4 fruit fly cellular contexts compared by ENCODE assay signal in the genomic region with DNA sequence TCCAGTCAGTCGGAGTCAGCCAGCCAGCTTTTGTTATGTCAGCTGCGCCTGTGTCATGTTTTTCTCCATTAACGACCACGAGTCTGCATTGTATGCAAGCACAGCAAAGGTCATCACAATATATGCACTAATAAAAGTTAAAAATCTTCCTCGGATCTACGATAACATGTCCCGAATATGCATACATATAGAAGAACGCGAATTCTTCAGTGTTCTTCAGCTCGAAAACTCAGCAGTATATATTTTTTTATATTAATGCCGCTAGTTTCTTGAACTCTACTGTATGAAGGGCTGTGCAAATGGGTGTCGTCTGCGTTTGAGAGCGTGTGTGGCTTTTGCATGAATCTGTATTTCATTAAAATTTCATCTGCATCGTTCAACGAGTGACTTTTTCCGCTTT.
TF ChIP-seq lines count a peak whose summit lies in the region.

No protein-coding gene starts in this region.

- TF ChIP-seq CTCF in whole organism, embryonic (GFP tag; optimal IDR thresholded peaks at IDR 0.05; lab: Kevin White, UChicago), result no peak

TF ChIP-seq in whole organism, embryonic, 481 proteins besides CTCF, POLR2A, EP300 and RAD21:
- TF ChIP-seq sob (GFP tag; IDR thresholded peaks at IDR 0.05; lab: Robert Waterston, UW), result no peak
- no peak for TF ChIP-seq CG7963 (GFP tag; IDR thresholded peaks at IDR 0.05; lab: Robert Waterston, UW; ENCODE audit: partially characterized antibody)
- 0 out of 2 replicates have a peak, but pooled peaks have one; percentile 15 for TF ChIP-seq ttk (GFP tag; IDR thresholded peaks at IDR 0.05; lab: Robert Waterston, UW)
- no peak for TF ChIP-seq CG12155 (GFP tag; optimal IDR thresholded peaks at IDR 0.05; lab: Kevin White, UChicago)

TF ChIP-seq in whole organism, prepupa, 60 proteins besides CTCF, POLR2A, EP300 and RAD21 (continues in another document):
- TF ChIP-seq fd59A (GFP tag; optimal IDR thresholded peaks at IDR 0.05; lab: Kevin White, UChicago), result peak; percentile 16
- peak; percentile 27 for TF ChIP-seq CG10669 (GFP tag; optimal IDR thresholded peaks at IDR 0.05; lab: Kevin White, UChicago)
- peak; percentile 61; the same call in 1 of the 3 replicates for TF ChIP-seq CG6163 (GFP tag; IDR thresholded peaks at IDR 0.05; lab: Robert Waterston, UW)
- peak; percentile 54 for TF ChIP-seq CG31627 (GFP tag; optimal IDR thresholded peaks at IDR 0.05; lab: Kevin White, UChicago)
- TF ChIP-seq CG3919 (GFP tag; optimal IDR thresholded peaks at IDR 0.05; lab: Kevin White, UChicago), result no peak
- peak; percentile 50 for TF ChIP-seq pdm3 (GFP tag; optimal IDR thresholded peaks at IDR 0.05; lab: Kevin White, UChicago)
- TF ChIP-seq dac (GFP tag; optimal IDR thresholded peaks at IDR 0.05; lab: Kevin White, UChicago), result no peak
- TF ChIP-seq Ets21C (GFP tag; optimal IDR thresholded peaks at IDR 0.05; lab: Kevin White, UChicago), result peak; percentile 7
- peak; percentile 35 for TF ChIP-seq CG16779 (tag; optimal IDR thresholded peaks at IDR 0.05; lab: Kevin White, UChicago)
- TF ChIP-seq Lpt (GFP tag; optimal IDR thresholded peaks at IDR 0.05; lab: Kevin White, UChicago), result no peak
- TF ChIP-seq Hr4 (GFP tag; optimal IDR thresholded peaks at IDR 0.05; lab: Kevin White, UChicago), result peak; percentile 46
- no peak for TF ChIP-seq topi (GFP tag; optimal IDR thresholded peaks at IDR 0.05; lab: Kevin White, UChicago)
- TF ChIP-seq Met (GFP tag; optimal IDR thresholded peaks at IDR 0.05; lab: Kevin White, UChicago), result no peak
- no peak for TF ChIP-seq CG6808 (GFP tag; optimal IDR thresholded peaks at IDR 0.05; lab: Kevin White, UChicago)
- peak; percentile 38 for TF ChIP-seq CG6792 (GFP tag; optimal IDR thresholded peaks at IDR 0.05; lab: Kevin White, UChicago)
- peak; percentile 69 for TF ChIP-seq OdsH (GFP tag; optimal IDR thresholded peaks at IDR 0.05; lab: Kevin White, UChicago)
- TF ChIP-seq Smox (GFP tag; optimal IDR thresholded peaks at IDR 0.05; lab: Kevin White, UChicago), result peak; percentile 46
- TF ChIP-seq cyc (GFP tag; optimal IDR thresholded peaks at IDR 0.05; lab: Kevin White, UChicago), result no peak
- no peak for TF ChIP-seq esn (GFP tag; optimal IDR thresholded peaks at IDR 0.05; lab: Kevin White, UChicago)
- TF ChIP-seq fkh (GFP tag; optimal IDR thresholded peaks at IDR 0.05; lab: Kevin White, UChicago), result no peak
- no peak for TF ChIP-seq Sox15 (GFP tag; optimal IDR thresholded peaks at IDR 0.05; lab: Kevin White, UChicago)
- TF ChIP-seq CG6854 (GFP tag; optimal IDR thresholded peaks at IDR 0.05; lab: Kevin White, UChicago), result no peak
- TF ChIP-seq CG9139 (GFP tag; optimal IDR thresholded peaks at IDR 0.05; lab: Kevin White, UChicago), result no peak
- TF ChIP-seq svp (GFP tag; lab: Kevin White, UChicago), result peak; percentile 43
- TF ChIP-seq ss (GFP tag; optimal IDR thresholded peaks at IDR 0.05; lab: Kevin White, UChicago), result no peak
- TF ChIP-seq CG4318 (GFP tag; optimal IDR thresholded peaks at IDR 0.05; lab: Kevin White, UChicago), result no peak
- TF ChIP-seq Ets96B (tag; optimal IDR thresholded peaks at IDR 0.05; lab: Kevin White, UChicago), result no peak
- TF ChIP-seq lz (GFP tag; optimal IDR thresholded peaks at IDR 0.05; lab: Kevin White, UChicago), result peak; percentile 53

TF ChIP-seq in whole organism, pupa, 21 proteins besides CTCF, POLR2A, EP300 and RAD21:
- peak; percentile 73 for TF ChIP-seq CG15710 (tag; optimal IDR thresholded peaks at IDR 0.05; lab: Kevin White, UChicago)
- no peak for TF ChIP-seq CG12605 (GFP tag; IDR thresholded peaks at IDR 0.05; lab: Robert Waterston, UW)
- peak; percentile 40 for TF ChIP-seq CG8159 (tag; optimal IDR thresholded peaks at IDR 0.05; lab: Kevin White, UChicago)
- TF ChIP-seq fd96Ca (GFP tag; IDR thresholded peaks at IDR 0.05; lab: Robert Waterston, UW), result no peak
- no peak for TF ChIP-seq Pif1B (GFP tag; optimal IDR thresholded peaks at IDR 0.05; lab: Kevin White, UChicago)
- TF ChIP-seq rn (GFP tag; IDR thresholded peaks at IDR 0.05; lab: Robert Waterston, UW), result no peak
- TF ChIP-seq CG10348 (GFP tag; IDR thresholded peaks at IDR 0.05; lab: Robert Waterston, UW), result no peak
- peak; percentile 30 for TF ChIP-seq CG34367 (tag; optimal IDR thresholded peaks at IDR 0.05; lab: Kevin White, UChicago)
- peak; percentile 62 for TF ChIP-seq Pif1A (GFP tag; optimal IDR thresholded peaks at IDR 0.05; lab: Kevin White, UChicago)
- TF ChIP-seq CG32121 (GFP tag; IDR thresholded peaks at IDR 0.05; lab: Robert Waterston, UW), result no peak
- no peak for TF ChIP-seq CG4496 (GFP tag; IDR thresholded peaks at IDR 0.05; lab: Robert Waterston, UW)
- TF ChIP-seq CG9948 (tag; optimal IDR thresholded peaks at IDR 0.05; lab: Kevin White, UChicago), result no peak
- TF ChIP-seq CG17806 (tag; optimal IDR thresholded peaks at IDR 0.05; lab: Kevin White, UChicago), result no peak
- no peak for TF ChIP-seq Snoo (tag; optimal IDR thresholded peaks at IDR 0.05; lab: Kevin White, UChicago)
- TF ChIP-seq CG8301 (tag; optimal IDR thresholded peaks at IDR 0.05; lab: Kevin White, UChicago), result no peak
- TF ChIP-seq gl (tag; optimal IDR thresholded peaks at IDR 0.05; lab: Kevin White, UChicago), result no peak
- TF ChIP-seq D1 (tag; optimal IDR thresholded peaks at IDR 0.05; lab: Kevin White, UChicago), result no peak
- no peak for TF ChIP-seq EcR (GFP tag; optimal IDR thresholded peaks at IDR 0.05; lab: Kevin White, UChicago)
- TF ChIP-seq CG13204 (GFP tag; optimal IDR thresholded peaks at IDR 0.05; lab: Kevin White, UChicago), result peak; percentile 5
- TF ChIP-seq CG14655 (GFP tag; optimal IDR thresholded peaks at IDR 0.05; lab: Kevin White, UChicago), result peak; percentile 21
- TF ChIP-seq Ets98B (GFP tag; IDR thresholded peaks at IDR 0.05; lab: Robert Waterston, UW), result no peak
TF ChIP-seq in whole organism, pupa: peak in this region for 6.

TF ChIP-seq in whole organism, wandering third instar larva, 38 proteins besides CTCF, POLR2A, EP300 and RAD21:
- TF ChIP-seq Vsx2 (GFP tag; optimal IDR thresholded peaks at IDR 0.05; lab: Kevin White, UChicago; ENCODE audit: partially characterized antibody) (no peak), tai (GFP tag; optimal IDR thresholded peaks at IDR 0.05; lab: Kevin White, UChicago) (peak; percentile 7), sage (GFP tag; optimal IDR thresholded peaks at IDR 0.05; lab: Kevin White, UChicago) (no peak), Hnf4 (GFP tag; optimal IDR thresholded peaks at IDR 0.05; lab: Kevin White, UChicago) (no peak), psq (GFP tag; optimal IDR thresholded peaks at IDR 0.05; lab: Kevin White, UChicago) (no peak), sv (GFP tag; optimal IDR thresholded peaks at IDR 0.05; lab: Kevin White, UChicago) (no peak), fru (GFP tag; optimal IDR thresholded peaks at IDR 0.05; lab: Kevin White, UChicago) (peak; percentile 33), dl (GFP tag; optimal IDR thresholded peaks at IDR 0.05; lab: Kevin White, UChicago; ENCODE audit: insufficient read depth in 1 of 2, partially characterized antibody in 2 of 2) (no peak), usp (GFP tag; optimal IDR thresholded peaks at IDR 0.05; lab: Kevin White, UChicago) (no peak), rgr (GFP tag; optimal IDR thresholded peaks at IDR 0.05; lab: Kevin White, UChicago) (no peak), CG9705 (GFP tag; optimal IDR thresholded peaks at IDR 0.05; lab: Kevin White, UChicago) (no peak), h (GFP tag; optimal IDR thresholded peaks at IDR 0.05; lab: Kevin White, UChicago) (no peak), brk (GFP tag; optimal IDR thresholded peaks at IDR 0.05; lab: Kevin White, UChicago) (no peak), foxo (GFP tag; optimal IDR thresholded peaks at IDR 0.05; lab: Kevin White, UChicago) (peak in 1 of 2 experiments; percentile 41), Dif (GFP tag; optimal IDR thresholded peaks at IDR 0.05; lab: Kevin White, UChicago; ENCODE audit: partially characterized antibody) (no peak), Sp1 (GFP tag; optimal IDR thresholded peaks at IDR 0.05; lab: Kevin White, UChicago) (peak; percentile 23), dmrt93B (GFP tag; optimal IDR thresholded peaks at IDR 0.05; lab: Kevin White, UChicago) (no peak), lola (GFP tag; optimal IDR thresholded peaks at IDR 0.05; lab: Kevin White, UChicago) (no peak), GATAd (GFP tag; optimal IDR thresholded peaks at IDR 0.05; lab: Kevin White, UChicago) (no peak)
